Worm (Caenorhabditis elegans): ENCODE results near the gene Y77E11A.23.

Gene Y77E11A.23

ce11 chrIV:1453451-1453850, 23.3 kb upstream of the Y77E11A.23 start:
- no peak for TF ChIP-seq dao-5 (tag; optimal IDR thresholded peaks at IDR 0.05)
- no peak for TF ChIP-seq him-1 (tag; optimal IDR thresholded peaks at IDR 0.05)

ce11 chrIV:1452480-1452879, 22.3 kb upstream of the Y77E11A.23 start:
- no peak for TF ChIP-seq W03F9.2 (tag; optimal IDR thresholded peaks at IDR 0.05)
- TF ChIP-seq dao-5 (tag; optimal IDR thresholded peaks at IDR 0.05): no peak
- TF ChIP-seq him-1 (tag; optimal IDR thresholded peaks at IDR 0.05): no peak

- TF ChIP-seq dao-5 (tag; optimal IDR thresholded peaks at IDR 0.05): no peak
- no peak for TF ChIP-seq W03F9.2 (tag; optimal IDR thresholded peaks at IDR 0.05)
- TF ChIP-seq him-1 (tag; optimal IDR thresholded peaks at IDR 0.05): no peak
These were observed 15.8 kb upstream of the Y77E11A.23 start, which contains the start of gene clp-7 for ce11 chrIV:1445920-1446319. TSS of gene clp-7 (minus strand) at chrIV:1445966.

- TF ChIP-seq him-1 (tag; optimal IDR thresholded peaks at IDR 0.05): no peak
- no peak for TF ChIP-seq W03F9.2 (tag; optimal IDR thresholded peaks at IDR 0.05)
- no peak for TF ChIP-seq dao-5 (tag; optimal IDR thresholded peaks at IDR 0.05)
These were observed 14.0 kb upstream of the Y77E11A.23 start for ce11 chrIV:1443997-1444678.

- no peak for TF ChIP-seq W03F9.2 (tag; optimal IDR thresholded peaks at IDR 0.05)
- TF ChIP-seq dao-5 (tag; optimal IDR thresholded peaks at IDR 0.05): no peak
- no peak for TF ChIP-seq him-1 (tag; optimal IDR thresholded peaks at IDR 0.05)
These were observed 13.3 kb upstream of the Y77E11A.23 start for ce11 chrIV:1443514-1443913.

ce11 chrIV:1437625-1438024, 7.5 kb upstream of the Y77E11A.23 start:
- TF ChIP-seq him-1 (tag; optimal IDR thresholded peaks at IDR 0.05): no peak
- no peak for TF ChIP-seq dao-5 (tag; optimal IDR thresholded peaks at IDR 0.05)
- no peak for TF ChIP-seq W03F9.2 (tag; optimal IDR thresholded peaks at IDR 0.05)

- TF ChIP-seq him-1 (tag; optimal IDR thresholded peaks at IDR 0.05) (no peak), W03F9.2 (tag; optimal IDR thresholded peaks at IDR 0.05) (no peak), dao-5 (tag; optimal IDR thresholded peaks at IDR 0.05) (no peak)
These were observed 5.0 kb upstream of the Y77E11A.23 start for ce11 chrIV:1435159-1435558.

- TF ChIP-seq him-1 (tag; optimal IDR thresholded peaks at IDR 0.05): no peak
- TF ChIP-seq W03F9.2 (tag; optimal IDR thresholded peaks at IDR 0.05): no peak
- no peak for TF ChIP-seq dao-5 (tag; optimal IDR thresholded peaks at IDR 0.05)
These were observed 4.5 kb upstream of the Y77E11A.23 start, which contains the start of gene clp-6 for ce11 chrIV:1434554-1435089. TSS of gene clp-6 (minus strand) at chrIV:1435039.

- TF ChIP-seq him-1 (tag; optimal IDR thresholded peaks at IDR 0.05) (no peak), dao-5 (tag; optimal IDR thresholded peaks at IDR 0.05) (no peak), W03F9.2 (tag; optimal IDR thresholded peaks at IDR 0.05) (no peak)
These were observed 3.8 kb upstream of the Y77E11A.23 start for ce11 chrIV:1433978-1434377.

- TF ChIP-seq W03F9.2 (tag; optimal IDR thresholded peaks at IDR 0.05) (no peak), dao-5 (tag; optimal IDR thresholded peaks at IDR 0.05) (no peak), him-1 (tag; optimal IDR thresholded peaks at IDR 0.05) (no peak)
These were observed 2.9 kb downstream of the Y77E11A.23 start, which contains the start of gene clec-171 for ce11 chrIV:1427283-1427682. TSS of gene clec-171 (minus strand) at chrIV:1427383.

- no peak for TF ChIP-seq W03F9.2 (tag; optimal IDR thresholded peaks at IDR 0.05)
- no peak for TF ChIP-seq dao-5 (tag; optimal IDR thresholded peaks at IDR 0.05)
- no peak for TF ChIP-seq him-1 (tag; optimal IDR thresholded peaks at IDR 0.05)
These were observed 5.2 kb downstream of the Y77E11A.23 start, which contains the start of gene Y77E11A.8 for ce11 chrIV:1424962-1425361. TSS of gene Y77E11A.8 (minus strand) at chrIV:1425062.

ce11 chrIV:1420603-1421002, 9.6 kb downstream of the Y77E11A.23 start, which contains the start of gene jtr-1:
TSS of gene jtr-1 (plus strand) at chrIV:1420929.
- no peak for TF ChIP-seq W03F9.2 (tag; optimal IDR thresholded peaks at IDR 0.05)
- TF ChIP-seq him-1 (tag; optimal IDR thresholded peaks at IDR 0.05): no peak
- no peak for TF ChIP-seq dao-5 (tag; optimal IDR thresholded peaks at IDR 0.05)

ce11 chrIV:1419795-1420509, 10.2 kb downstream of the Y77E11A.23 start, which contains the start of gene Y77E11A.7:
TSS of gene Y77E11A.7 (minus strand) at chrIV:1419849.
- TF ChIP-seq him-1 (tag; optimal IDR thresholded peaks at IDR 0.05): peak; percentile 10
- no peak for TF ChIP-seq dao-5 (tag; optimal IDR thresholded peaks at IDR 0.05)
- peak; percentile 36 for TF ChIP-seq W03F9.2 (tag; optimal IDR thresholded peaks at IDR 0.05)

ce11 chrIV:1409941-1410340, 20.2 kb downstream of the Y77E11A.23 start, which contains the start of gene rpc-11:
TSS of gene rpc-11 (minus strand) at chrIV:1410041.
- TF ChIP-seq W03F9.2 (tag; optimal IDR thresholded peaks at IDR 0.05): no peak
- no peak for TF ChIP-seq dao-5 (tag; optimal IDR thresholded peaks at IDR 0.05)
- TF ChIP-seq him-1 (tag; optimal IDR thresholded peaks at IDR 0.05): no peak
